Worm (Caenorhabditis elegans) whole organism, young adult: Measurements from ENCODE around the gene T07D1.3.

Experiments used
- F23B12.7 ChIP-seq: sonication (generic microtip); optimal IDR thresholded peaks from 2 replicates; lab custom pipeline; 2017; ENCODE audit warnings: missing genetic modification characterization, mild to moderate bottlenecking, missing compliant biosample characterization, antibody characterized with exemption, moderate library complexity; ENCODE audit not compliant: insufficient read depth
- K11D2.4 ChIP-seq: fragments of 200-800 bp; sonication (Bioruptor generic); IDR thresholded peaks from 2 replicates; pipeline ENCODE4 v1.3.6; 2022; ENCODE audit warnings: missing genetic modification reagents, missing genetic modification characterization, missing compliant biosample characterization
- Y53F4B.3 ChIP-seq: fragments of 200-800 bp; sonication (Bioruptor generic); IDR thresholded peaks from 2 replicates; pipeline ENCODE4 v1.3.6; 2022; ENCODE audit warnings: missing genetic modification reagents, missing genetic modification characterization, missing compliant biosample characterization
- cebp-1 ChIP-seq, 2 experiments: fragments of 200-800 bp in 1 of 2; sonication (Bioruptor generic) in 1 of 2; sonication (generic microtip) in 1 of 2; IDR thresholded peaks in 1 of 2; optimal IDR thresholded peaks in 1 of 2; 2 replicates each; pipeline versions ENCODE4 v1.3.6 to Lab custom; 2017 to 2022; ENCODE audit warnings: missing compliant biosample characterization in 2 of 2, missing genetic modification characterization in 2 of 2, mild to moderate bottlenecking in 1 of 2, missing genetic modification reagents in 1 of 2, moderate library complexity in 1 of 2
- cebp-2 ChIP-seq: fragments of 200-800 bp; sonication (Bioruptor generic); IDR thresholded peaks from 2 replicates; pipeline ENCODE4 v1.3.6; 2022; ENCODE audit warnings: missing genetic modification characterization, missing compliant biosample characterization
- ceh-40 ChIP-seq: fragments of 200-800 bp; sonication (Bioruptor generic); IDR thresholded peaks from 2 replicates; pipeline ENCODE4 v1.3.6; 2022; ENCODE audit warnings: missing genetic modification characterization, missing compliant biosample characterization
- die-1 ChIP-seq: sonication (generic microtip); optimal IDR thresholded peaks from 2 replicates; lab custom pipeline; 2016; ENCODE audit warnings: missing genotype, mild to moderate bottlenecking, missing genetic modification characterization, missing compliant biosample characterization
- ets-4 ChIP-seq: fragments of 200-800 bp; sonication (Bioruptor generic); optimal IDR thresholded peaks from 2 replicates; lab custom pipeline; 2018; ENCODE audit warnings: mild to moderate bottlenecking, missing genetic modification characterization, missing compliant biosample characterization
- madf-10 ChIP-seq: sonication (generic microtip); optimal IDR thresholded peaks from 2 replicates; lab custom pipeline; 2016; ENCODE audit warnings: mild to moderate bottlenecking, missing genetic modification characterization, missing compliant biosample characterization
- nhr-120 ChIP-seq: fragments of 200-800 bp; sonication (Bioruptor generic); IDR thresholded peaks from 2 replicates; pipeline ENCODE4 v1.3.6; 2022; ENCODE audit warnings: missing genetic modification characterization, missing compliant biosample characterization
- rcor-1 ChIP-seq: fragments of 200-800 bp; sonication (Bioruptor generic); IDR thresholded peaks from 2 replicates; pipeline ENCODE4 v1.3.6; 2022; ENCODE audit warnings: missing genetic modification reagents, missing genetic modification characterization, missing compliant biosample characterization
- xnd-1 ChIP-seq: sonication (generic microtip); optimal IDR thresholded peaks from 2 replicates; lab custom pipeline; 2016; ENCODE audit warnings: missing genotype, missing genetic modification reagents, missing genetic modification characterization, missing compliant biosample characterization

ce11 chrX:2410978-2411377, 32.2 kb downstream of the T07D1.3 start:
- TF ChIP-seq Y53F4B.3 (GFP tag; lab: Robert Waterston, UW) (no peak), nhr-120 (GFP tag; lab: Robert Waterston, UW) (no peak), madf-10 (tag; lab: Kevin White, UChicago) (no peak), die-1 (tag; lab: Kevin White, UChicago) (no peak), ceh-40 (no peak), xnd-1 (tag; lab: Kevin White, UChicago) (no peak), F23B12.7 (no peak), ets-4 (GFP tag; lab: Kevin White, UChicago) (no peak), rcor-1 (GFP tag; lab: Robert Waterston, UW) (no peak), cebp-2 (GFP tag; lab: Robert Waterston, UW) (no peak), cebp-1 (GFP tag; IDR thresholded peaks at IDR 0.05; lab: Robert Waterston, UW) (no peak), cebp-1 (tag; optimal IDR thresholded peaks at IDR 0.05; lab: Kevin White, UChicago) (no peak), K11D2.4 (GFP tag; lab: Robert Waterston, UW) (no peak)
